Worm (Caenorhabditis elegans) whole organism, L4 larva: Measurements from ENCODE around the gene hot-9.

Source experiments
- D1046.2 ChIP-seq: fragments of 200-800 bp; sonication (Bioruptor generic); IDR thresholded peaks from 2 replicates; pipeline ENCODE4 v1.3.6; 2022; ENCODE audit warnings: missing genetic modification characterization, missing compliant biosample characterization
- F49E8.2 ChIP-seq: sonication (generic microtip); optimal IDR thresholded peaks from 2 replicates; lab custom pipeline; 2016; ENCODE audit warnings: missing compliant biosample characterization, mild to moderate bottlenecking, missing genetic modification characterization, borderline replicate concordance
- T20F7.1 ChIP-seq: fragments of 200-800 bp; sonication (Bioruptor generic); optimal IDR thresholded peaks from 2 replicates; lab custom pipeline; 2018; ENCODE audit warnings: mild to moderate bottlenecking, missing genetic modification characterization, missing compliant biosample characterization
- T26A8.4 ChIP-seq: fragments of 200-800 bp; sonication (Bioruptor generic); IDR thresholded peaks from 2 replicates; pipeline ENCODE4 v1.3.6; 2022; ENCODE audit warnings: missing genetic modification characterization, missing compliant biosample characterization
- Y5F2A.4 ChIP-seq: fragments of 200-800 bp; sonication (Bioruptor generic); optimal IDR thresholded peaks from 2 replicates; lab custom pipeline; 2018; ENCODE audit warnings: mild to moderate bottlenecking, missing genetic modification characterization, missing compliant biosample characterization
- Y75B8A.6 ChIP-seq: fragments of 200-800 bp; sonication (Bioruptor generic); IDR thresholded peaks from 2 replicates; pipeline ENCODE4 v1.3.6; 2022; ENCODE audit warnings: missing genetic modification reagents, missing genetic modification characterization, missing compliant biosample characterization
- ZK337.2 ChIP-seq: fragments of 200-800 bp; sonication (Bioruptor generic); IDR thresholded peaks from 2 replicates; pipeline ENCODE4 v1.3.6; 2022; ENCODE audit warnings: missing genetic modification reagents, missing genetic modification characterization, missing compliant biosample characterization
- ZK546.5 ChIP-seq, 2 experiments: sonication (generic microtip); optimal IDR thresholded peaks; 2 replicates each; lab custom pipeline; 2017; ENCODE audit warnings: missing biosample characterization in 2 of 2, missing genetic modification characterization in 2 of 2
- aha-1 ChIP-seq: fragments of 150-350 bp; peaks from one replicate; lab custom pipeline; 2014; ENCODE audit warnings: missing biosample characterization, missing genetic modification characterization
- attf-4 ChIP-seq: sonication (generic microtip); optimal IDR thresholded peaks from 3 replicates; lab custom pipeline; 2017; ENCODE audit warnings: missing biosample characterization, missing genetic modification characterization
- ceh-44 ChIP-seq: fragments of 200-800 bp; sonication (Bioruptor generic); IDR thresholded peaks from 2 replicates; pipeline ENCODE4 v1.3.6; 2022; ENCODE audit warnings: missing genetic modification reagents, missing genetic modification characterization, missing compliant biosample characterization
- ceh-62 ChIP-seq: sonication (generic microtip); optimal IDR thresholded peaks from 2 replicates; lab custom pipeline; 2017; ENCODE audit warnings: missing biosample characterization, missing genetic modification characterization
- ceh-82 ChIP-seq: sonication (generic microtip); optimal IDR thresholded peaks from 2 replicates; lab custom pipeline; 2017; ENCODE audit warnings: missing biosample characterization, missing genetic modification characterization
- daf-12 ChIP-seq: fragments of 150-350 bp; optimal IDR thresholded peaks from 2 replicates; lab custom pipeline; 2014; ENCODE audit warnings: missing biosample characterization, missing genetic modification reagents, missing genetic modification characterization
- dmd-6 ChIP-seq: fragments of 200-800 bp; sonication (Bioruptor generic); IDR thresholded peaks from 2 replicates; pipeline ENCODE4 v1.3.6; 2022; ENCODE audit warnings: missing genetic modification reagents, missing genetic modification characterization, missing compliant biosample characterization
- dpl-1 ChIP-seq: fragments of 150-350 bp; optimal IDR thresholded peaks from 2 replicates; lab custom pipeline; 2014; ENCODE audit warnings: missing biosample characterization, missing genetic modification reagents, missing genetic modification characterization
- dve-1 ChIP-seq: sonication (generic microtip); optimal IDR thresholded peaks from 2 replicates; lab custom pipeline; 2017; ENCODE audit warnings: antibody characterized with exemption, mild to moderate bottlenecking, missing genetic modification characterization, missing compliant biosample characterization; ENCODE audit not compliant: insufficient read depth
- egl-27 ChIP-seq: sonication (generic microtip); optimal IDR thresholded peaks from 3 replicates; lab custom pipeline; 2017; ENCODE audit warnings: missing biosample characterization, missing genetic modification reagents, missing genetic modification characterization
- egl-43 ChIP-seq: fragments of 200-800 bp; sonication (Bioruptor generic); IDR thresholded peaks from 2 replicates; pipeline ENCODE4 v1.3.6; 2022; ENCODE audit warnings: missing genetic modification reagents, missing genetic modification characterization, missing compliant biosample characterization
- fkh-10 ChIP-seq: fragments of 150-350 bp; optimal IDR thresholded peaks from 2 replicates; lab custom pipeline; 2014; ENCODE audit warnings: missing biosample characterization, missing genetic modification reagents, missing genetic modification characterization
- hif-1 ChIP-seq, 2 experiments: sonication (generic microtip); optimal IDR thresholded peaks; 2 replicates each; lab custom pipeline; 2016 to 2017; ENCODE audit warnings: missing compliant biosample characterization in 2 of 2, missing genetic modification characterization in 2 of 2, missing genetic modification reagents in 2 of 2, missing genotype in 2 of 2, mild to moderate bottlenecking in 1 of 2
- hlh-11 ChIP-seq: fragments of 200-800 bp; sonication (Bioruptor generic); optimal IDR thresholded peaks from 2 replicates; lab custom pipeline; 2018; ENCODE audit warnings: mild to moderate bottlenecking, missing genetic modification characterization, missing compliant biosample characterization
- hlh-30 ChIP-seq: sonication (generic microtip); optimal IDR thresholded peaks from 2 replicates; lab custom pipeline; 2017; ENCODE audit warnings: antibody characterized with exemption, mild to moderate bottlenecking, missing genetic modification characterization, missing compliant biosample characterization; ENCODE audit not compliant: insufficient read depth
- jun-1 ChIP-seq: fragments of 150-350 bp; optimal IDR thresholded peaks from 2 replicates; lab custom pipeline; 2014; ENCODE audit warnings: missing biosample characterization, missing genetic modification reagents, missing genetic modification characterization
- lin-13 ChIP-seq: fragments of 150-350 bp; optimal IDR thresholded peaks from 2 replicates; lab custom pipeline; 2014; ENCODE audit warnings: missing biosample characterization, missing genetic modification reagents, missing genetic modification characterization
- lin-38 ChIP-seq: fragments of 200-800 bp; sonication (Bioruptor generic); IDR thresholded peaks from 2 replicates; pipeline ENCODE4 v1.3.6; 2022; ENCODE audit warnings: missing genetic modification reagents, missing genetic modification characterization, missing compliant biosample characterization
- madf-5 ChIP-seq, 2 experiments: fragments of 200-800 bp; sonication (Bioruptor generic); IDR thresholded peaks; 2 replicates each; pipeline ENCODE4 v1.3.6; 2022; ENCODE audit warnings: missing compliant biosample characterization in 2 of 2, missing genetic modification characterization in 2 of 2
- madf-9 ChIP-seq: fragments of 200-800 bp; sonication (Bioruptor generic); conservative IDR thresholded peaks from 2 replicates; pipeline ENCODE4 v1.3.6; 2022; ENCODE audit warnings: missing genetic modification reagents, missing genetic modification characterization, missing compliant biosample characterization
- mdl-1 ChIP-seq, 2 experiments: fragments of 150-350 bp in 1 of 2; sonication (generic microtip) in 1 of 2; optimal IDR thresholded peaks; 2 replicates each; lab custom pipeline; 2014 to 2017; ENCODE audit warnings: missing biosample characterization in 2 of 2, missing genetic modification characterization in 2 of 2
- mep-1 ChIP-seq: fragments of 150-350 bp; sonication (generic microtip); optimal IDR thresholded peaks from 3 replicates; lab custom pipeline; 2014; ENCODE audit warnings: missing biosample characterization, missing genetic modification characterization
- nhr-10 ChIP-seq: fragments of 150-350 bp; optimal IDR thresholded peaks from 2 replicates; lab custom pipeline; 2014; ENCODE audit warnings: missing biosample characterization, missing genetic modification characterization
- nhr-111 ChIP-seq: fragments of 200-800 bp; sonication (Bioruptor generic); optimal IDR thresholded peaks from 2 replicates; lab custom pipeline; 2018; ENCODE audit warnings: mild to moderate bottlenecking, missing genetic modification characterization, missing compliant biosample characterization
- nhr-237 ChIP-seq: sonication (generic microtip); optimal IDR thresholded peaks from 2 replicates; lab custom pipeline; 2017; ENCODE audit warnings: missing biosample characterization, missing genetic modification characterization
- nhr-25 ChIP-seq: sonication (generic microtip); optimal IDR thresholded peaks from 2 replicates; lab custom pipeline; 2017; ENCODE audit warnings: missing genetic modification characterization, mild to moderate bottlenecking, missing compliant biosample characterization, antibody characterized with exemption, moderate library complexity, borderline replicate concordance; ENCODE audit not compliant: insufficient read depth
- nhr-28 ChIP-seq: fragments of 150-350 bp; optimal IDR thresholded peaks from 2 replicates; lab custom pipeline; 2014; ENCODE audit warnings: missing biosample characterization, missing genetic modification characterization
- nhr-42 ChIP-seq: fragments of 200-800 bp; sonication (Bioruptor generic); IDR thresholded peaks from 2 replicates; pipeline ENCODE4 v1.3.6; 2022; ENCODE audit warnings: missing genetic modification characterization, missing compliant biosample characterization
- nhr-48 ChIP-seq: sonication (generic microtip); optimal IDR thresholded peaks from 2 replicates; lab custom pipeline; 2016; ENCODE audit warnings: mild to moderate bottlenecking, missing genetic modification characterization, missing compliant biosample characterization
- php-3 ChIP-seq: fragments of 200-800 bp; sonication (Bioruptor generic); IDR thresholded peaks from 2 replicates; pipeline ENCODE4 v1.3.6; 2022; ENCODE audit warnings: missing genetic modification reagents, missing genetic modification characterization, missing compliant biosample characterization
- set-16 ChIP-seq: fragments of 200-800 bp; sonication (Bioruptor generic); IDR thresholded peaks from 2 replicates; pipeline ENCODE4 v1.3.6; 2022; ENCODE audit warnings: missing genetic modification reagents, missing genetic modification characterization, missing compliant biosample characterization
- skn-1 ChIP-seq: fragments of 150-350 bp; optimal IDR thresholded peaks from 2 replicates; lab custom pipeline; 2014; ENCODE audit warnings: missing biosample characterization, missing genetic modification characterization
- snpc-4 ChIP-seq: fragments of 150-350 bp; optimal IDR thresholded peaks from 2 replicates; lab custom pipeline; 2014; ENCODE audit warnings: missing biosample characterization, missing genetic modification characterization
- spr-1 ChIP-seq: sonication (generic microtip); optimal IDR thresholded peaks from 2 replicates; lab custom pipeline; 2016; ENCODE audit warnings: mild to moderate bottlenecking, missing genetic modification characterization, missing compliant biosample characterization
- spr-3 ChIP-seq: fragments of 200-800 bp; sonication (Bioruptor generic); optimal IDR thresholded peaks from 2 replicates; lab custom pipeline; 2018; ENCODE audit warnings: mild to moderate bottlenecking, missing genetic modification characterization, missing compliant biosample characterization
- unc-62 ChIP-seq, 3 experiments: fragments of 150-350 bp in 1 of 3; sonication (generic microtip); optimal IDR thresholded peaks in 2 of 3; peaks in 1 of 3; 1 replicate in 1 of 3; 2 replicates in 2 of 3; lab custom pipeline; 2014 to 2017; ENCODE audit warnings: missing biosample characterization in 3 of 3, missing genetic modification characterization in 3 of 3, missing genetic modification reagents in 3 of 3, missing genotype in 1 of 3
- zfp-2 ChIP-seq: sonication (generic microtip); optimal IDR thresholded peaks from 2 replicates; lab custom pipeline; 2016; ENCODE audit warnings: mild to moderate bottlenecking, missing genetic modification characterization, missing compliant biosample characterization
- zfp-3 ChIP-seq: fragments of 200-800 bp; sonication (Bioruptor generic); conservative IDR thresholded peaks from 2 replicates; pipeline ENCODE4 v1.3.6; 2022; ENCODE audit warnings: missing genetic modification reagents, missing genetic modification characterization, missing compliant biosample characterization
- zip-11 ChIP-seq: fragments of 200-800 bp; sonication (Bioruptor generic); IDR thresholded peaks from 2 replicates; pipeline ENCODE4 v1.3.6; 2022; ENCODE audit warnings: missing genetic modification characterization, missing compliant biosample characterization

The hot-9 gene

DNA sequence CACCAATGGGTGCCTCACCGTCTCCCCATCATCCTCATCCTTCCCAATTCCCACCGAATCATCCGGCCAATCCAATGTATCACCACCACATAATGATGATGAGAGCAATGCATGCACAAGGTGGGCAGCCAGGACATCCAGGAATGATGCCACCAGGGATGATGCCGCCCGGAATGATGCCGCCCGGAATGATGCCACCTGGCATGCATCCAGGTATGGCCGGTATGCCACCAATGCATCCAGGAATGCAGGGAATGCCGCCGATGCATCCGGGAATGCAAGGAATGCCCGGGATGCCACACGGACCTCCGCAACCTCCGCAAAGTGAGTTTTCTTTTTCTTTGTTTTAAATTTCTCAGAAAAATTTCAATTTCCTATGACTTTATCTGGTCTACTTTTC is 40.5 kb upstream of the hot-9 start:
- peak in 1 of 2 experiments; percentile 1 for TF ChIP-seq unc-62 (GFP tag; optimal IDR thresholded peaks at IDR 0.05 in 1 of 2; lab: Kevin White, UChicago)
- TF ChIP-seq unc-62 (tag; optimal IDR thresholded peaks at IDR 0.05; lab: Kevin White, UChicago), result no peak
- no peak for TF ChIP-seq zfp-3 (GFP tag; lab: Robert Waterston, UW)
- no peak for TF ChIP-seq T26A8.4 (GFP tag; lab: Robert Waterston, UW)
- no peak for TF ChIP-seq spr-3 (GFP tag; lab: Kevin White, UChicago)
- peak; percentile 76 for TF ChIP-seq set-16
- no peak for TF ChIP-seq T20F7.1 (GFP tag; lab: Kevin White, UChicago)

DNA sequence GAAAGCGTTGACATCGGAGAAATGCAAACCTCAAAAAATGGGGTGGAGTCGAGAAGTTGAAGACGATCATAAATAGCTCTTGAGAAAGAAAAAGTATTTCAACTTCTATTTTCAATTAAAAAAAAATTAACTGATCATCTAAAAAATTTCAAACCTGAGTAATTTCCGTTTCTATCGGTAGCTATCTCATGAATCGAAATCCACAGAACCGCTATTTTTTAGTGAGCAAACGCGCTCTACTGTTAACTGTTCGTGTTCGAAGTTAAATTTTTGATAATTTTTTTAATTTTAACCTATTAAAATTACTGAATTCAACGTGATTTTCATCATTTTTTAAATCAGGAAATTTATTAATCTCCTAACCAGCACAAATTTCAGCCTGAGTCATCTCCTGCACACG is 38.5 kb upstream of the hot-9 start:
- no peak for TF ChIP-seq madf-5 (GFP tag; IDR thresholded peaks at IDR 0.05; lab: Robert Waterston, UW)
- peak; percentile 70 for TF ChIP-seq lin-38

DNA sequence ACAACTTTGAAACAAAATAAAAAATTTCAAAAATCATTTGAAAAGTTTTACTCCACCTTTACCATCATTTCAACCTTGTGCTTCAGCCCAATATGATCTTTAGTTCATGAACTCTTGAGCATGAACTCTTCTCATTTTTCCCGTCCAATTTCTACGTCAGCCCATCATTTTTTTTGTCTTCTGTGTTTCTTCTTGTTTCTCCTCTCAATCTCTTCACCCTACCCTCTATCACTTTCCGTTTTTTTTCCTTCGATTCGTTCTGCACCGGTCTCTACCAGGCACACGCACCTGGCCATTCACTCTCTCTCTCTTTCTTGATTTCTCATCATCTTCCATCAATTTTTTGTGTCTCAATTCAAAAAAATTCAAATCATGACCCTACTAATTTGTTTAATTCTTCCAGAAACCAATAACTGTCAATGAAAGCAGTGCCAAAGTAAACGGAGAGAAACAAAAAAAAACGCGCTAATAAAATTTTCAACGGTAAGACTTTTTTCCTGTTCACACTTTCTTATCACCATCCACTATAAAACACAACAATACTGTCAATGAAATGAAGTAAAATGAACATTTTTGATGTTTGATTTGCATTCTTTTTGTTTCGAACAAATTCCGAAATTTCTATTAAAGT is 37.7 kb upstream of the hot-9 start, which contains the start of gene pygo-1:
Gene pygo-1 (plus strand): TSS at position 404 of the 631 bp plus-strand sequence.
- TF ChIP-seq hif-1 (tag; optimal IDR thresholded peaks at IDR 0.05; lab: Kevin White, UChicago), result no peak
- TF ChIP-seq dmd-6 (GFP tag; lab: Robert Waterston, UW), result peak; percentile 39
- TF ChIP-seq aha-1 (tag; lab: Kevin White, UChicago), result no peak
- TF ChIP-seq Y75B8A.6, result no peak
- TF ChIP-seq nhr-10 (tag; lab: Kevin White, UChicago), result no peak
- TF ChIP-seq ceh-82, result no peak
- no peak for TF ChIP-seq madf-9 (GFP tag; lab: Robert Waterston, UW)
- peak; percentile 51 for TF ChIP-seq nhr-48 (tag; lab: Kevin White, UChicago)
- peak in 1 of 2 experiments; percentile 30 for TF ChIP-seq mdl-1 (tag; optimal IDR thresholded peaks at IDR 0.05; lab: Kevin White, UChicago)
- no peak for TF ChIP-seq T26A8.4 (GFP tag; lab: Robert Waterston, UW)
- TF ChIP-seq egl-27 (tag; lab: Kevin White, UChicago), result no peak
- TF ChIP-seq snpc-4, result no peak
- no peak for TF ChIP-seq ZK337.2
- no peak for TF ChIP-seq jun-1
- peak; percentile 9 for TF ChIP-seq hlh-30
- no peak for TF ChIP-seq skn-1 (tag; lab: Kevin White, UChicago)
- no peak for TF ChIP-seq D1046.2 (GFP tag; lab: Robert Waterston, UW)
- TF ChIP-seq dpl-1 (GFP tag; lab: Kevin White, UChicago), result no peak
- TF ChIP-seq php-3 (GFP tag; lab: Robert Waterston, UW), result peak; percentile 63; the same call in 1 of the 2 replicates
- TF ChIP-seq nhr-42 (GFP tag; lab: Robert Waterston, UW), result no peak
- no peak for TF ChIP-seq zfp-2 (tag; lab: Kevin White, UChicago)
- peak; percentile 72 for TF ChIP-seq hlh-11 (tag; lab: Kevin White, UChicago)
- no peak for TF ChIP-seq spr-1 (tag; lab: Kevin White, UChicago)
- no peak for TF ChIP-seq ceh-62
- TF ChIP-seq T20F7.1 (GFP tag; lab: Kevin White, UChicago), result no peak
- TF ChIP-seq Y5F2A.4 (GFP tag; lab: Kevin White, UChicago), result no peak
- no peak for TF ChIP-seq nhr-237 (tag; lab: Kevin White, UChicago)
- TF ChIP-seq ZK546.5 (tag; optimal IDR thresholded peaks at IDR 0.05; lab: Kevin White, UChicago), result no peak
- TF ChIP-seq mep-1 (tag; lab: Kevin White, UChicago), result peak; percentile 18
- no peak for TF ChIP-seq daf-12 (tag; lab: Kevin White, UChicago)
- no peak for TF ChIP-seq lin-13 (GFP tag; lab: Kevin White, UChicago)
- no peak for TF ChIP-seq nhr-25 (tag; lab: Kevin White, UChicago)
- peak; percentile 58 for TF ChIP-seq nhr-28 (tag; lab: Kevin White, UChicago)
- no peak for TF ChIP-seq egl-43 (GFP tag; lab: Robert Waterston, UW)
- TF ChIP-seq nhr-111 (GFP tag; lab: Kevin White, UChicago), result no peak
- TF ChIP-seq fkh-10 (GFP tag; lab: Kevin White, UChicago), result no peak
- TF ChIP-seq F49E8.2 (tag; lab: Kevin White, UChicago), result no peak
- no peak for TF ChIP-seq attf-4 (tag; lab: Kevin White, UChicago)
- no peak for TF ChIP-seq ceh-44 (GFP tag; lab: Robert Waterston, UW)
- TF ChIP-seq zip-11 (GFP tag; lab: Robert Waterston, UW), result no peak
- TF ChIP-seq dve-1 (tag; lab: Kevin White, UChicago), result peak; percentile 34
